Worm (Caenorhabditis elegans): ENCODE measurements around the gene B0507.3.

DNA sequence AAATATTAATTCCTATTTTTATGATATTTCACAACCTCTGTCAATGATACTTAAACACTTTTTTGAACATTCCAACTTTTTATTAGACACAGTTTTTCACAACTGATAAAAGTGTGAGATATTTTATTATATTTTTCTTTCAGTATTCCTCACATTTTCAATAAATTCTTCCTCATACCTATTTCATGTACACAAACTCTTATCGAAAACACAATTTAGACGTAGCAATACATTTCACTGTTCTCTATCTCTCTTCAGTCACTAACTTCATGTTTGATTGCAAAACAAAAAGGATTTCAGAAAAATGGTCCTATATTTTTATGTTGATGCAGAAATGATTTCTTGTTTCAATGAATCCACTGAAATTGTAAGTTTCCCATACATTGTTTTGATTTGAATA lies 22.9 kb upstream of the B0507.3 start, which contains the start of gene B0507.6:
- TF ChIP-seq ceh-13 (GFP tag; optimal IDR thresholded peaks at IDR 0.05) (no peak), hmg-4 (GFP tag; optimal IDR thresholded peaks at IDR 0.05) (no peak), tbx-37 (GFP tag; conservative IDR thresholded peaks at IDR 0.05) (no peak), flt-1 (GFP tag; IDR thresholded peaks at IDR 0.05) (no peak), B0310.2 (tag; optimal IDR thresholded peaks at IDR 0.05) (no peak), ama-1 (optimal IDR thresholded peaks at IDR 0.05) (no peak), scrt-1 (GFP tag; IDR thresholded peaks at IDR 0.05) (no peak), ets-7 (tag; optimal IDR thresholded peaks at IDR 0.05) (no peak), F13C5.2 (tag; optimal IDR thresholded peaks at IDR 0.05) (no peak), tra-4 (tag; optimal IDR thresholded peaks at IDR 0.05) (no peak)

Data from whole organism, early embryonic.